Fruit fly (Drosophila melanogaster) whole organism, embryonic: ENCODE measurements around the gene CG14567.

Experiments used
- Abd-B ChIP-seq: fragments of 200-800 bp; sonication (Bioruptor generic); optimal IDR thresholded peaks from 2 replicates; lab custom pipeline; 2018; ENCODE audit warnings: missing biosample characterization, mild to moderate bottlenecking, missing genetic modification characterization, moderate library complexity
- CG10274 ChIP-seq: fragments of 200-800 bp; sonication (Bioruptor generic); optimal IDR thresholded peaks from 3 replicates; lab custom pipeline; 2017; ENCODE audit warnings: missing biosample characterization, mild to moderate bottlenecking, missing genetic modification characterization
- CG10321 ChIP-seq: fragments of 200-800 bp; sonication (Bioruptor generic); IDR thresholded peaks from 2 replicates; pipeline ENCODE4 v1.3.6; 2022; ENCODE audit warnings: missing biosample characterization, missing genetic modification characterization
- CG11398 ChIP-seq: fragments of 200-800 bp; sonication (Bioruptor generic); optimal IDR thresholded peaks from 2 replicates; lab custom pipeline; 2016; ENCODE audit warnings: missing biosample characterization, missing genetic modification characterization
- CG12236 ChIP-seq: fragments of 200-800 bp; sonication (Bioruptor generic); optimal IDR thresholded peaks from 2 replicates; lab custom pipeline; 2016; ENCODE audit warnings: missing biosample characterization, missing genetic modification characterization
- CG12299 ChIP-seq: fragments of 200-800 bp; sonication (Bioruptor generic); optimal IDR thresholded peaks from 2 replicates; lab custom pipeline; 2018; ENCODE audit warnings: missing biosample characterization, mild to moderate bottlenecking, missing genetic modification characterization
- CG12391 ChIP-seq: fragments of 200-800 bp; sonication (Bioruptor generic); optimal IDR thresholded peaks from 3 replicates; lab custom pipeline; 2018; ENCODE audit warnings: missing biosample characterization, mild to moderate bottlenecking, missing genetic modification characterization, moderate library complexity
- CG12769 ChIP-seq: fragments of 200-800 bp; sonication (Bioruptor generic); optimal IDR thresholded peaks from 2 replicates; lab custom pipeline; 2019; ENCODE audit warnings: missing biosample characterization, mild to moderate bottlenecking, missing genetic modification characterization, moderate library complexity
- CG1647 ChIP-seq: fragments of 200-800 bp; sonication (Bioruptor generic); optimal IDR thresholded peaks from 3 replicates; lab custom pipeline; 2016; ENCODE audit warnings: missing biosample characterization, missing genetic modification characterization
- CG18619 ChIP-seq: fragments of 200-800 bp; sonication (Bioruptor generic); optimal IDR thresholded peaks from 3 replicates; lab custom pipeline; 2017; ENCODE audit warnings: missing biosample characterization, mild to moderate bottlenecking, missing genetic modification characterization
- CG18764 ChIP-seq: fragments of 200-800 bp; sonication (Bioruptor generic); optimal IDR thresholded peaks from 3 replicates; lab custom pipeline; 2016; ENCODE audit warnings: missing biosample characterization, missing genetic modification characterization
- CG2129 ChIP-seq: fragments of 200-800 bp; sonication (Bioruptor generic); IDR thresholded peaks from 2 replicates; pipeline ENCODE4 v1.3.6; 2022; ENCODE audit warnings: missing biosample characterization, missing genetic modification characterization; ENCODE audit not compliant: partially characterized antibody
- CG31388 ChIP-seq: fragments of 200-800 bp; sonication (Bioruptor generic); optimal IDR thresholded peaks from 2 replicates; lab custom pipeline; 2016; ENCODE audit warnings: missing biosample characterization, missing genetic modification characterization
- CG32772 ChIP-seq: fragments of 200-800 bp; sonication (Bioruptor generic); IDR thresholded peaks from 2 replicates; pipeline ENCODE4 v1.3.6; 2022; ENCODE audit warnings: missing biosample characterization, missing genetic modification characterization
- CG33213 ChIP-seq: fragments of 200-800 bp; sonication (Bioruptor generic); optimal IDR thresholded peaks from 3 replicates; lab custom pipeline; 2016; ENCODE audit warnings: missing biosample characterization, missing genetic modification characterization
- CG3995 ChIP-seq: fragments of 200-800 bp; sonication (Bioruptor generic); optimal IDR thresholded peaks from 3 replicates; lab custom pipeline; 2016; ENCODE audit warnings: missing biosample characterization, missing genetic modification characterization
- CG4328 ChIP-seq: fragments of 200-800 bp; sonication (Bioruptor generic); optimal IDR thresholded peaks from 3 replicates; lab custom pipeline; 2017; ENCODE audit warnings: missing biosample characterization, missing genetic modification reagents, missing genetic modification characterization
- CG4617 ChIP-seq: fragments of 200-800 bp; sonication (Bioruptor generic); optimal IDR thresholded peaks from 3 replicates; lab custom pipeline; 2016; ENCODE audit warnings: missing biosample characterization, missing genetic modification characterization, borderline replicate concordance
- CG7987 ChIP-seq: fragments of 200-800 bp; sonication (Bioruptor generic); optimal IDR thresholded peaks from 2 replicates; lab custom pipeline; 2018; ENCODE audit warnings: missing biosample characterization, mild to moderate bottlenecking, missing genetic modification characterization, moderate library complexity
- CG8388 ChIP-seq: fragments of 200-800 bp; sonication (Bioruptor generic); optimal IDR thresholded peaks from 2 replicates; lab custom pipeline; 2019; ENCODE audit warnings: missing biosample characterization, mild to moderate bottlenecking, missing genetic modification characterization, moderate library complexity
- CG8478 ChIP-seq: fragments of >200 bp; optimal IDR thresholded peaks from 2 replicates; lab custom pipeline; 2018
- CG9876 ChIP-seq: fragments of 200-800 bp; sonication (Bioruptor generic); optimal IDR thresholded peaks from 2 replicates; lab custom pipeline; 2016; ENCODE audit warnings: missing biosample characterization, missing genetic modification characterization
- CkIIα-i1 ChIP-seq: fragments of 200-800 bp; sonication (Bioruptor generic); IDR thresholded peaks from 2 replicates; pipeline ENCODE4 v1.3.6; 2022; ENCODE audit warnings: missing biosample characterization, missing genetic modification characterization
- Deaf1 ChIP-seq: fragments of 200-800 bp; optimal IDR thresholded peaks from 3 replicates; lab custom pipeline; 2019; ENCODE audit warnings: missing biosample characterization, mild to moderate bottlenecking, missing genetic modification characterization, moderate library complexity
- Dref ChIP-seq: fragments of 200-800 bp; sonication (Bioruptor generic); IDR thresholded peaks from 2 replicates; pipeline ENCODE4 v1.3.6; 2022; ENCODE audit warnings: missing biosample characterization, missing genetic modification characterization
- Eip74EF ChIP-seq, 2 experiments: fragments of 200-800 bp in 1 of 2; fragments of >200 bp in 1 of 2; sonication (Bioruptor generic) in 1 of 2; optimal IDR thresholded peaks; 2 replicates each; lab custom pipeline; 2017 to 2019; ENCODE audit warnings: missing biosample characterization in 2 of 2, missing genetic modification characterization in 2 of 2, mild to moderate bottlenecking in 1 of 2, moderate library complexity in 1 of 2
- HHEX ChIP-seq: fragments of 200-800 bp; sonication (Bioruptor generic); optimal IDR thresholded peaks from 3 replicates; lab custom pipeline; 2017; ENCODE audit warnings: missing biosample characterization, mild to moderate bottlenecking, missing genetic modification characterization, missing genetic modification reagents
- Hmx ChIP-seq: fragments of 200-800 bp; sonication (Bioruptor generic); optimal IDR thresholded peaks from 2 replicates; lab custom pipeline; 2016; ENCODE audit warnings: missing biosample characterization, missing genetic modification characterization
- Lim3 ChIP-seq: fragments of 200-800 bp; sonication (Bioruptor generic); IDR thresholded peaks from 2 replicates; pipeline ENCODE4 v1.3.6; 2022; ENCODE audit warnings: missing biosample characterization, missing genetic modification characterization
- Mad ChIP-seq: fragments of 200-800 bp; sonication (Bioruptor generic); optimal IDR thresholded peaks from 2 replicates; lab custom pipeline; 2016; ENCODE audit warnings: missing biosample characterization, missing genetic modification characterization
- NC2α ChIP-seq: fragments of 200-800 bp; sonication (Bioruptor generic); optimal IDR thresholded peaks from 2 replicates; lab custom pipeline; 2016; ENCODE audit warnings: missing biosample characterization, missing genetic modification characterization
- Nf-YA ChIP-seq: fragments of 200-800 bp; sonication (Bioruptor generic); IDR thresholded peaks from 2 replicates; pipeline ENCODE4 v1.3.6; 2022; ENCODE audit warnings: missing biosample characterization, missing genetic modification characterization
- Nf-YB ChIP-seq: fragments of 200-800 bp; sonication (Bioruptor generic); optimal IDR thresholded peaks from 3 replicates; lab custom pipeline; 2019; ENCODE audit warnings: missing biosample characterization, mild to moderate bottlenecking, missing genetic modification characterization, moderate library complexity
- NfI ChIP-seq: fragments of 200-800 bp; sonication (Bioruptor generic); optimal IDR thresholded peaks from 3 replicates; lab custom pipeline; 2018; ENCODE audit warnings: missing biosample characterization, mild to moderate bottlenecking, missing genetic modification characterization, moderate library complexity
- ato ChIP-seq: fragments of 200-800 bp; sonication (Bioruptor generic); IDR thresholded peaks from 2 replicates; pipeline ENCODE4 v1.3.6; 2022; ENCODE audit warnings: missing biosample characterization, missing genetic modification characterization; ENCODE audit not compliant: partially characterized antibody
- bab2 ChIP-seq: fragments of 200-800 bp; sonication (Bioruptor generic); optimal IDR thresholded peaks from 2 replicates; lab custom pipeline; 2016; ENCODE audit warnings: missing biosample characterization, missing genetic modification characterization
- caup ChIP-seq: fragments of 200-800 bp; sonication (Bioruptor generic); optimal IDR thresholded peaks from 3 replicates; lab custom pipeline; 2017; ENCODE audit warnings: missing biosample characterization, mild to moderate bottlenecking, missing genetic modification characterization, moderate library complexity; ENCODE audit not compliant: severe bottlenecking
- fru ChIP-seq: fragments of >200 bp; optimal IDR thresholded peaks from 2 replicates; lab custom pipeline; 2017
- gcm2 ChIP-seq: fragments of 200-800 bp; sonication (Bioruptor generic); optimal IDR thresholded peaks from 2 replicates; lab custom pipeline; 2016; ENCODE audit warnings: missing biosample characterization, missing genetic modification characterization
- kah ChIP-seq: fragments of 200-800 bp; sonication (Bioruptor generic); optimal IDR thresholded peaks from 2 replicates; lab custom pipeline; 2018; ENCODE audit warnings: missing biosample characterization, mild to moderate bottlenecking, missing genetic modification characterization
- lab ChIP-seq: fragments of 200-800 bp; sonication (Bioruptor generic); optimal IDR thresholded peaks from 3 replicates; lab custom pipeline; 2017; ENCODE audit warnings: missing biosample characterization, missing genetic modification characterization, mild to moderate bottlenecking, moderate library complexity, missing genetic modification reagents
- lilli ChIP-seq: fragments of 200-800 bp; sonication (Bioruptor generic); optimal IDR thresholded peaks from 3 replicates; lab custom pipeline; 2016; ENCODE audit warnings: missing biosample characterization, missing genetic modification characterization
- luna ChIP-seq: fragments of 200-800 bp; sonication (Bioruptor generic); optimal IDR thresholded peaks from 2 replicates; lab custom pipeline; 2016; ENCODE audit warnings: missing biosample characterization, missing genetic modification characterization
- nerfin-2 ChIP-seq: fragments of 200-800 bp; sonication (Bioruptor generic); IDR thresholded peaks from 2 replicates; pipeline ENCODE4 v1.3.6; 2022; ENCODE audit warnings: missing biosample characterization, missing genetic modification characterization; ENCODE audit not compliant: partially characterized antibody
- odd ChIP-seq: fragments of 200-800 bp; sonication (Bioruptor generic); optimal IDR thresholded peaks from 2 replicates; lab custom pipeline; 2017; ENCODE audit warnings: missing biosample characterization, mild to moderate bottlenecking, missing genetic modification characterization
- pita ChIP-seq: fragments of 200-800 bp; sonication (Bioruptor generic); optimal IDR thresholded peaks from 2 replicates; lab custom pipeline; 2017; ENCODE audit warnings: missing biosample characterization, mild to moderate bottlenecking, missing genetic modification characterization
- scrt ChIP-seq: fragments of 200-800 bp; sonication (Bioruptor generic); optimal IDR thresholded peaks from 2 replicates; lab custom pipeline; 2018; ENCODE audit warnings: missing biosample characterization, mild to moderate bottlenecking, missing genetic modification characterization, moderate library complexity
- shn ChIP-seq: fragments of 200-800 bp; sonication (Bioruptor generic); optimal IDR thresholded peaks from 3 replicates; lab custom pipeline; 2016; ENCODE audit warnings: missing biosample characterization, missing genetic modification characterization
- ssp ChIP-seq: fragments of 200-800 bp; sonication (Bioruptor generic); IDR thresholded peaks from 2 replicates; pipeline ENCODE4 v1.3.6; 2022; ENCODE audit warnings: missing biosample characterization, missing genetic modification characterization
- stwl ChIP-seq: fragments of 200-800 bp; sonication (Bioruptor generic); optimal IDR thresholded peaks from 3 replicates; lab custom pipeline; 2018; ENCODE audit warnings: missing biosample characterization, mild to moderate bottlenecking, missing genetic modification characterization, moderate library complexity
- yki ChIP-seq: fragments of >200 bp; optimal IDR thresholded peaks from 3 replicates; lab custom pipeline; 2018

The CG14567 gene

DNA sequence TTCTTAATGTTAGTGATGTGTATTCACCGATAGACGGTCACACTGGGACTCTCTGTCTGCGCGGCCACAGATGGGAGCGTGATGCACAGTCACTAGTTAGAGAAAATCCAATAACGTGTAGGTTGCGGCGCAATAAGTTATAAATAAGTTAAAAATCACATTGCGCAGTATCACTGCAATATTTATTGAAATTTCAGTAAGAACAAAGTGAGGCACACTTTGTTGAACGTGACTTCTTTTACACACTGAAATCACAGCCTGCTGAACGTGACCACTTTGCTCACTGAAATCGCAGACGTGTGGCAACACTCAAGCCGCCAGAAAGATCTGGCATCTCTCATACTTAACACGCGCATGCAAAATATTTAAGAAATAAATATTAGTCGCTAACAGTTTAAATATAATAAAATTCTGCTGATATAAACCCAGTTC lies 9.6 kb downstream of the CG14567 start, which contains the start of the genes CG11247 and Polr2H (continued):
- TF ChIP-seq NC2α (GFP tag; lab: Kevin White, UChicago) (peak; percentile 77), Eip74EF (GFP tag; optimal IDR thresholded peaks at IDR 0.05; lab: Kevin White, UChicago) (no peak), shn (peak; percentile 96), gcm2 (GFP tag; lab: Kevin White, UChicago) (peak; percentile 68), Hmx (GFP tag; lab: Kevin White, UChicago) (peak; percentile 76), CG18764 (GFP tag; lab: Kevin White, UChicago) (peak; percentile 88), CG12236 (GFP tag; lab: Kevin White, UChicago) (peak; percentile 83), ato (0 out of 2 replicates have a peak, but pooled peaks have one; percentile 48), CG1647 (GFP tag; lab: Kevin White, UChicago) (peak; percentile 93), Lim3 (GFP tag; lab: Robert Waterston, UW) (peak; percentile 70; the same call in 1 of the 2 replicates), pita (no peak), CG33213 (GFP tag; lab: Kevin White, UChicago) (peak; percentile 90), lilli (GFP tag; lab: Kevin White, UChicago) (peak; percentile 97), CG7987 (peak; percentile 55), CG8478 (lab: Kevin White, UChicago) (no peak), HHEX (peak; percentile 71), CG2129 (GFP tag; lab: Robert Waterston, UW) (peak; percentile 59), CG32772 (peak; percentile 92), CG10274 (GFP tag; lab: Kevin White, UChicago) (peak; percentile 54), CG4328 (GFP tag; lab: Kevin White, UChicago) (peak; percentile 69), luna (peak; percentile 84), NfI (peak; percentile 87), nerfin-2 (GFP tag; lab: Robert Waterston, UW) (peak; percentile 60), Dref (GFP tag; lab: Robert Waterston, UW) (peak; percentile 60), ssp (peak; percentile 93), fru (no peak), CG4617 (GFP tag; lab: Kevin White, UChicago) (peak; percentile 99), CG9876 (GFP tag; lab: Kevin White, UChicago) (peak; percentile 94), CkIIα-i1 (peak; percentile 41; the same call in 1 of the 2 replicates), CG11398 (GFP tag; lab: Kevin White, UChicago) (peak; percentile 81), Nf-YB (GFP tag; lab: Kevin White, UChicago) (peak; percentile 52), odd (GFP tag; lab: Kevin White, UChicago) (peak; percentile 29), caup (GFP tag; lab: Kevin White, UChicago) (peak; percentile 77), stwl (tag; lab: Kevin White, UChicago) (peak; percentile 79), CG10321 (GFP tag; lab: Robert Waterston, UW) (peak; percentile 65), CG18619 (GFP tag; lab: Kevin White, UChicago) (peak; percentile 77), CG31388 (GFP tag; lab: Kevin White, UChicago) (peak; percentile 71), kah (peak; percentile 6), lab (GFP tag; lab: Kevin White, UChicago) (peak; percentile 83), CG3995 (GFP tag; lab: Kevin White, UChicago) (peak; percentile 100), Deaf1 (tag; lab: Kevin White, UChicago) (no peak), CG12391 (peak; percentile 91), CG12299 (peak; percentile 76), Abd-B (GFP tag; lab: Kevin White, UChicago) (peak; percentile 97), bab2 (GFP tag; lab: Kevin White, UChicago) (peak; percentile 95), Mad (GFP tag; lab: Kevin White, UChicago) (peak; percentile 96), Nf-YA (GFP tag; lab: Robert Waterston, UW) (peak; percentile 68), scrt (peak; percentile 48), CG8388 (GFP tag; lab: Kevin White, UChicago) (peak; percentile 81), CG12769 (tag; lab: Kevin White, UChicago) (peak; percentile 94), yki (peak; percentile 66)
